Worm (Caenorhabditis elegans): ENCODE measurements around the gene fipr-9.

- TF ChIP-seq ama-1 (optimal IDR thresholded peaks at IDR 0.05) (no peak), unc-62 (GFP tag; optimal IDR thresholded peaks at IDR 0.05) (no peak), mep-1 (tag; optimal IDR thresholded peaks at IDR 0.05) (no peak)
Observed at ce11 chrV:10246967-10247366, 25.5 kb downstream of the fipr-9 start.

Measured in whole organism, L1 larva.